Worm (Caenorhabditis elegans) whole organism, L2 larva: ENCODE measurements around the gene ZK697.1.

Experiments
- R02D3.7 ChIP-seq: fragments of 150-350 bp; optimal IDR thresholded peaks from 2 replicates; lab custom pipeline; 2014; ENCODE audit warnings: missing biosample characterization, missing genetic modification characterization
- aly-2 ChIP-seq: fragments of 150-350 bp; optimal IDR thresholded peaks from 2 replicates; lab custom pipeline; 2014; ENCODE audit warnings: missing biosample characterization, missing genetic modification characterization
- ama-1 ChIP-seq: fragments of 150-350 bp; optimal IDR thresholded peaks from 2 replicates; lab custom pipeline; 2018; ENCODE audit warnings: inconsistent platforms
- blmp-1 ChIP-seq: sonication (generic microtip); optimal IDR thresholded peaks from 2 replicates; lab custom pipeline; 2017; ENCODE audit warnings: missing genetic modification characterization, mild to moderate bottlenecking, missing compliant biosample characterization, antibody characterized with exemption, moderate library complexity; ENCODE audit not compliant: insufficient read depth
- ceh-16 ChIP-seq: fragments of 150-350 bp; optimal IDR thresholded peaks from 2 replicates; lab custom pipeline; 2014; ENCODE audit warnings: missing biosample characterization, missing genetic modification characterization
- elt-1 ChIP-seq: fragments of 150-350 bp; optimal IDR thresholded peaks from 2 replicates; lab custom pipeline; 2014; ENCODE audit warnings: missing biosample characterization, missing genetic modification characterization
- elt-3 ChIP-seq: sonication (generic microtip); optimal IDR thresholded peaks from 2 replicates; lab custom pipeline; 2017; ENCODE audit warnings: missing biosample characterization, missing genetic modification characterization
- lin-13 ChIP-seq: fragments of 150-350 bp; optimal IDR thresholded peaks from 2 replicates; lab custom pipeline; 2014; ENCODE audit warnings: missing biosample characterization, missing genetic modification reagents, missing genetic modification characterization
- mab-5 ChIP-seq: fragments of 150-350 bp; optimal IDR thresholded peaks from 2 replicates; lab custom pipeline; 2014; ENCODE audit warnings: missing biosample characterization, missing genetic modification characterization
- nhr-12 ChIP-seq: fragments of 150-350 bp; optimal IDR thresholded peaks from 2 replicates; lab custom pipeline; 2014; ENCODE audit warnings: missing biosample characterization, missing genetic modification characterization
- nhr-23 ChIP-seq: fragments of 150-350 bp; optimal IDR thresholded peaks from 2 replicates; lab custom pipeline; 2014; ENCODE audit warnings: missing biosample characterization, missing genetic modification reagents, missing genetic modification characterization
- unc-62 ChIP-seq: fragments of 150-350 bp; optimal IDR thresholded peaks from 2 replicates; lab custom pipeline; 2014; ENCODE audit warnings: missing biosample characterization, missing genetic modification reagents, missing genetic modification characterization
- ztf-4 ChIP-seq: fragments of 150-350 bp; optimal IDR thresholded peaks from 2 replicates; lab custom pipeline; 2014; ENCODE audit warnings: missing biosample characterization, missing genetic modification characterization

- no peak for TF ChIP-seq ztf-4 (tag; lab: Kevin White, UChicago)
- no peak for TF ChIP-seq ceh-16 (tag; lab: Kevin White, UChicago)
- no peak for TF ChIP-seq mab-5
- no peak for TF ChIP-seq blmp-1
- TF ChIP-seq lin-13 (GFP tag; lab: Kevin White, UChicago), result no peak
- no peak for TF ChIP-seq R02D3.7 (tag; lab: Kevin White, UChicago)
- no peak for TF ChIP-seq ama-1 (lab: Kevin White, UChicago)
- TF ChIP-seq aly-2 (tag; lab: Kevin White, UChicago), result no peak
- no peak for TF ChIP-seq nhr-23 (tag; lab: Kevin White, UChicago)
- no peak for TF ChIP-seq elt-3 (tag; lab: Kevin White, UChicago)
- no peak for TF ChIP-seq nhr-12
- TF ChIP-seq unc-62 (GFP tag; lab: Kevin White, UChicago), result no peak
- TF ChIP-seq elt-1 (tag; lab: Kevin White, UChicago), result no peak
Measured at ce11 chrV:1751449-1751848, 1.1 kb upstream of the ZK697.1 start, which contains the start of gene srh-199.
